Fruit fly (Drosophila melanogaster) whole organism: ENCODE measurements around the gene C1GalTA.

Experiments
- pan ChIP-seq: fragments of >200 bp; optimal IDR thresholded peaks from 2 replicates; lab custom pipeline; 2017
- psq ChIP-seq: fragments of >200 bp; optimal IDR thresholded peaks from 2 replicates; lab custom pipeline; 2017
- usp ChIP-seq: fragments of >200 bp; optimal IDR thresholded peaks from 2 replicates; lab custom pipeline; 2017; ENCODE audit warnings: missing biosample characterization, missing genetic modification characterization, mixed read lengths

DNA sequence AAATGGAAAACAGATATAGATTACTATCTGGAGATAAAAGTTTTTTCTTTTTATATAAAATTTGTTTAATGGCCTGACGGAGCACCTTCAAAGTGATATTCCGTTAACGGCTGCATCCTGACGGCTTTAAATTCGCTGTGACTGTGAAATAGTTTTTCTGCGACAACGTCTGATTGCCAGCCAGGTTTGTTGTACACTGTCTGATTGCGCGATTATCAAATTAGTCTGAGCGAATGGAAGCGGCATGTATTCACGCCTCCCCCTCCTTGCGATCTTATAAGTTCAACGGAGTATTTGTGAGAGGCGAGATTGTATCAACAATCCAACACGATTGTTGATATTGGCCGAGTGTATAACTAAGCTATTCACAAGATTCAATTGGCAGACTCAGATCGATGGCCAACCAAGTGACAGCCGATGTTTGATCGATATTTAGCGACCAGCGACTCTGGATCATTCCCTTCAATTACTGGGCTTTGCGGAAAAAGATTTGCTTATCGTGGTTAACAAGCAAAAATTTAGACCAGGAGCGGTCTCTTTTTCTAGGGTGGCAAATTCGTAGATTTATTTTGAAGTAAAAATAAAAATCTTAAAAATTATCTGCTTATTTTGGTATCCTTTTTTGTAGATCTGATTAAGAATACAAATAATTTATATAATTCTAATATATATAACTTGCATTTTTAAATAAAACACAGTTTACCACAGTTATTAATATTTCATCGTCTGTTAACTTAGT is 4.8 kb upstream of the C1GalTA start:
- TF ChIP-seq pan (no peak), usp (GFP tag; lab: Kevin White, UChicago) (no peak), psq (lab: Kevin White, UChicago) (no peak)
